Fruit fly (Drosophila melanogaster) whole organism, embryonic: ENCODE measurements around the gene CG15764.

ENCODE experiments used
- ATbp ChIP-seq: fragments of 200-800 bp; sonication (Bioruptor generic); optimal IDR thresholded peaks from 2 replicates; lab custom pipeline; 2017; ENCODE audit warnings: missing biosample characterization, mild to moderate bottlenecking, missing genetic modification characterization, missing genetic modification reagents
- B-H2 ChIP-seq: fragments of 200-800 bp; sonication (Bioruptor generic); optimal IDR thresholded peaks from 2 replicates; lab custom pipeline; 2018; ENCODE audit warnings: missing biosample characterization, mild to moderate bottlenecking, missing genetic modification characterization
- Blimp-1 ChIP-seq: fragments of 200-800 bp; sonication (Bioruptor generic); optimal IDR thresholded peaks from 3 replicates; lab custom pipeline; 2018; ENCODE audit warnings: missing biosample characterization, missing genetic modification characterization, mild to moderate bottlenecking, moderate library complexity, missing genetic modification reagents
- BtbVII ChIP-seq: fragments of 200-800 bp; sonication (Bioruptor generic); optimal IDR thresholded peaks from 3 replicates; lab custom pipeline; 2017; ENCODE audit warnings: missing biosample characterization, mild to moderate bottlenecking, missing genetic modification characterization
- CG11723 ChIP-seq: fragments of 200-800 bp; sonication (Bioruptor generic); optimal IDR thresholded peaks from 2 replicates; lab custom pipeline; 2017; ENCODE audit warnings: missing biosample characterization, mild to moderate bottlenecking, missing genetic modification characterization
- CG12299 ChIP-seq: fragments of 200-800 bp; sonication (Bioruptor generic); optimal IDR thresholded peaks from 2 replicates; lab custom pipeline; 2018; ENCODE audit warnings: missing biosample characterization, mild to moderate bottlenecking, missing genetic modification characterization
- CG12769 ChIP-seq: fragments of 200-800 bp; sonication (Bioruptor generic); optimal IDR thresholded peaks from 2 replicates; lab custom pipeline; 2019; ENCODE audit warnings: missing biosample characterization, mild to moderate bottlenecking, missing genetic modification characterization, moderate library complexity
- CG13894 ChIP-seq: fragments of 200-800 bp; sonication (Bioruptor generic); optimal IDR thresholded peaks from 3 replicates; lab custom pipeline; 2018; ENCODE audit warnings: missing biosample characterization, mild to moderate bottlenecking, missing genetic modification characterization, moderate library complexity
- CG14710 ChIP-seq: fragments of 200-800 bp; sonication (Bioruptor generic); optimal IDR thresholded peaks from 3 replicates; lab custom pipeline; 2019; ENCODE audit warnings: missing biosample characterization, mild to moderate bottlenecking, missing genetic modification characterization, moderate library complexity
- CG15601 ChIP-seq: fragments of 200-800 bp; sonication (Bioruptor generic); optimal IDR thresholded peaks from 3 replicates; lab custom pipeline; 2019; ENCODE audit warnings: missing biosample characterization, mild to moderate bottlenecking, missing genetic modification characterization, moderate library complexity
- CG15696 ChIP-seq: fragments of 200-800 bp; sonication (Bioruptor generic); optimal IDR thresholded peaks from 2 replicates; lab custom pipeline; 2019; ENCODE audit warnings: missing biosample characterization, mild to moderate bottlenecking, missing genetic modification characterization, moderate library complexity
- CG1647 ChIP-seq: fragments of 200-800 bp; sonication (Bioruptor generic); optimal IDR thresholded peaks from 3 replicates; lab custom pipeline; 2016; ENCODE audit warnings: missing biosample characterization, missing genetic modification characterization
- CG17912 ChIP-seq: fragments of 200-800 bp; sonication (Bioruptor generic); optimal IDR thresholded peaks from 2 replicates; lab custom pipeline; 2018; ENCODE audit warnings: missing biosample characterization, mild to moderate bottlenecking, missing genetic modification characterization
- CG1832 ChIP-seq: fragments of 200-800 bp; sonication (Bioruptor generic); optimal IDR thresholded peaks from 2 replicates; lab custom pipeline; 2017; ENCODE audit warnings: missing biosample characterization, mild to moderate bottlenecking, missing genetic modification characterization, inconsistent platforms
- CG18599 ChIP-seq: fragments of 200-800 bp; sonication (Bioruptor generic); optimal IDR thresholded peaks from 3 replicates; lab custom pipeline; 2017; ENCODE audit warnings: missing biosample characterization, missing genetic modification characterization, mild to moderate bottlenecking, moderate library complexity, missing genetic modification reagents
- CG2875 ChIP-seq: fragments of 200-800 bp; sonication (Bioruptor generic); optimal IDR thresholded peaks from 2 replicates; lab custom pipeline; 2017; ENCODE audit warnings: missing biosample characterization, mild to moderate bottlenecking, missing genetic modification characterization, missing genetic modification reagents
- CG32767 ChIP-seq: fragments of 200-800 bp; sonication (Bioruptor generic); IDR thresholded peaks from 2 replicates; pipeline ENCODE4 v1.3.6; 2022; ENCODE audit warnings: missing biosample characterization, missing genetic modification characterization
- CG33213 ChIP-seq: fragments of 200-800 bp; sonication (Bioruptor generic); optimal IDR thresholded peaks from 3 replicates; lab custom pipeline; 2016; ENCODE audit warnings: missing biosample characterization, missing genetic modification characterization
- CG33557 ChIP-seq: fragments of 200-800 bp; sonication (Bioruptor generic); optimal IDR thresholded peaks from 2 replicates; lab custom pipeline; 2019; ENCODE audit warnings: missing biosample characterization, mild to moderate bottlenecking, missing genetic modification characterization, moderate library complexity
- CG8359 ChIP-seq: fragments of 200-800 bp; sonication (Bioruptor generic); optimal IDR thresholded peaks from 2 replicates; lab custom pipeline; 2017; ENCODE audit warnings: missing biosample characterization, mild to moderate bottlenecking, missing genetic modification characterization, borderline replicate concordance
- CG9437 ChIP-seq: fragments of 200-800 bp; sonication (Bioruptor generic); optimal IDR thresholded peaks from 2 replicates; lab custom pipeline; 2018; ENCODE audit warnings: missing biosample characterization, mild to moderate bottlenecking, missing genetic modification characterization
- E2f1 ChIP-seq: fragments of 200-800 bp; sonication (Bioruptor generic); IDR thresholded peaks from 2 replicates; pipeline ENCODE4 v1.3.6; 2022; ENCODE audit warnings: missing biosample characterization, missing genetic modification characterization
- H15 ChIP-seq: fragments of 200-800 bp; sonication (Bioruptor generic); IDR thresholded peaks from 3 replicates; pipeline ENCODE4 v1.3.6; 2022; ENCODE audit warnings: missing biosample characterization, missing genetic modification characterization
- Hmr ChIP-seq: fragments of 200-800 bp; sonication (Bioruptor generic); optimal IDR thresholded peaks from 3 replicates; lab custom pipeline; 2017; ENCODE audit warnings: mild to moderate bottlenecking, missing biosample characterization, missing genetic modification reagents, missing genetic modification characterization
- Hr39 ChIP-seq: fragments of >200 bp; optimal IDR thresholded peaks from 2 replicates; lab custom pipeline; 2017
- NFAT ChIP-seq: fragments of 200-800 bp; sonication (Bioruptor generic); IDR thresholded peaks from 2 replicates; pipeline ENCODE4 v1.3.6; 2022; ENCODE audit warnings: missing biosample characterization, missing genetic modification characterization
- Nf-YB ChIP-seq: fragments of 200-800 bp; sonication (Bioruptor generic); optimal IDR thresholded peaks from 3 replicates; lab custom pipeline; 2019; ENCODE audit warnings: missing biosample characterization, mild to moderate bottlenecking, missing genetic modification characterization, moderate library complexity
- Optix ChIP-seq: fragments of 200-800 bp; sonication (Bioruptor generic); IDR thresholded peaks from 3 replicates; pipeline ENCODE4 v1.3.6; 2022; ENCODE audit warnings: missing biosample characterization, missing genetic modification characterization
- Xrp1 ChIP-seq: fragments of 200-800 bp; sonication (Bioruptor generic); IDR thresholded peaks from 2 replicates; pipeline ENCODE4 v1.3.6; 2022; ENCODE audit warnings: missing biosample characterization, missing genetic modification characterization
- abd-A ChIP-seq: fragments of 200-800 bp; sonication (Bioruptor generic); optimal IDR thresholded peaks from 3 replicates; lab custom pipeline; 2019; ENCODE audit warnings: missing biosample characterization, mild to moderate bottlenecking, missing genetic modification characterization, moderate library complexity
- bsh ChIP-seq, 2 experiments: fragments of 200-800 bp; sonication (Bioruptor generic); optimal IDR thresholded peaks; 2 replicates each; lab custom pipeline; 2017 to 2018; ENCODE audit warnings: mild to moderate bottlenecking in 2 of 2, missing biosample characterization in 2 of 2, missing genetic modification characterization in 2 of 2, moderate library complexity in 1 of 2
- chinmo ChIP-seq: fragments of 200-800 bp; sonication (Bioruptor generic); IDR thresholded peaks from 4 replicates; pipeline ENCODE4 v1.3.6; 2022; ENCODE audit warnings: missing biosample characterization, missing genetic modification characterization; ENCODE audit not compliant: partially characterized antibody
- ci ChIP-seq: fragments of 200-800 bp; sonication (Bioruptor generic); IDR thresholded peaks from 3 replicates; pipeline ENCODE4 v1.3.6; 2022; ENCODE audit warnings: missing biosample characterization, missing genetic modification characterization
- cwo ChIP-seq: fragments of 200-800 bp; sonication (Bioruptor generic); optimal IDR thresholded peaks from 3 replicates; lab custom pipeline; 2017; ENCODE audit warnings: missing biosample characterization, missing genetic modification characterization, mild to moderate bottlenecking, moderate library complexity, missing genetic modification reagents
- danr ChIP-seq: fragments of 200-800 bp; sonication (Bioruptor generic); IDR thresholded peaks from 2 replicates; pipeline ENCODE4 v1.3.6; 2022; ENCODE audit warnings: missing biosample characterization, missing genetic modification characterization
- dati ChIP-seq: fragments of 200-800 bp; sonication (Bioruptor generic); IDR thresholded peaks from 2 replicates; pipeline ENCODE4 v1.3.6; 2022; ENCODE audit warnings: missing biosample characterization, missing genetic modification characterization
- ewg ChIP-seq: fragments of 200-800 bp; sonication (Bioruptor generic); optimal IDR thresholded peaks from 3 replicates; lab custom pipeline; 2017; ENCODE audit warnings: mild to moderate bottlenecking, missing biosample characterization, missing genetic modification reagents, missing genetic modification characterization
- hbn ChIP-seq: fragments of 200-800 bp; sonication (Bioruptor generic); IDR thresholded peaks from 2 replicates; pipeline ENCODE4 v1.3.6; 2022; ENCODE audit warnings: missing biosample characterization, missing genetic modification characterization; ENCODE audit not compliant: partially characterized antibody
- hkb ChIP-seq, 2 experiments: fragments of 200-800 bp in 1 of 2; fragments of >200 bp in 1 of 2; sonication (Bioruptor generic) in 1 of 2; IDR thresholded peaks in 1 of 2; optimal IDR thresholded peaks in 1 of 2; 2 replicates each; pipeline versions ENCODE4 v1.3.6 to Lab custom; 2017 to 2022; ENCODE audit warnings: missing biosample characterization in 1 of 2, missing genetic modification characterization in 1 of 2
- lmd ChIP-seq: fragments of 200-800 bp; sonication (Bioruptor generic); IDR thresholded peaks from 2 replicates; pipeline ENCODE4 v1.3.6; 2022; ENCODE audit warnings: missing biosample characterization, missing genetic modification characterization
- mirr ChIP-seq: fragments of 200-800 bp; sonication (Bioruptor generic); optimal IDR thresholded peaks from 3 replicates; lab custom pipeline; 2018; ENCODE audit warnings: missing biosample characterization, mild to moderate bottlenecking, missing genetic modification characterization
- onecut ChIP-seq: fragments of 200-800 bp; sonication (Bioruptor generic); IDR thresholded peaks from 2 replicates; pipeline ENCODE4 v1.3.6; 2022; ENCODE audit warnings: missing biosample characterization, missing genetic modification characterization
- schlank ChIP-seq: fragments of 200-800 bp; sonication (Bioruptor generic); optimal IDR thresholded peaks from 2 replicates; lab custom pipeline; 2018; ENCODE audit warnings: missing biosample characterization, mild to moderate bottlenecking, missing genetic modification characterization
- sens-2 ChIP-seq: fragments of 200-800 bp; sonication (Bioruptor generic); IDR thresholded peaks from 2 replicates; pipeline ENCODE4 v1.3.6; 2022; ENCODE audit warnings: missing biosample characterization, missing genetic modification characterization
- trh ChIP-seq: fragments of 200-800 bp; sonication (Bioruptor generic); optimal IDR thresholded peaks from 2 replicates; lab custom pipeline; 2016; ENCODE audit warnings: missing biosample characterization, missing genetic modification characterization
- vfl ChIP-seq: fragments of 200-800 bp; sonication (Bioruptor generic); optimal IDR thresholded peaks from 2 replicates; lab custom pipeline; 2016; ENCODE audit warnings: missing biosample characterization, missing genetic modification characterization
- yki ChIP-seq: fragments of >200 bp; optimal IDR thresholded peaks from 3 replicates; lab custom pipeline; 2018

The CG15764 gene

DNA sequence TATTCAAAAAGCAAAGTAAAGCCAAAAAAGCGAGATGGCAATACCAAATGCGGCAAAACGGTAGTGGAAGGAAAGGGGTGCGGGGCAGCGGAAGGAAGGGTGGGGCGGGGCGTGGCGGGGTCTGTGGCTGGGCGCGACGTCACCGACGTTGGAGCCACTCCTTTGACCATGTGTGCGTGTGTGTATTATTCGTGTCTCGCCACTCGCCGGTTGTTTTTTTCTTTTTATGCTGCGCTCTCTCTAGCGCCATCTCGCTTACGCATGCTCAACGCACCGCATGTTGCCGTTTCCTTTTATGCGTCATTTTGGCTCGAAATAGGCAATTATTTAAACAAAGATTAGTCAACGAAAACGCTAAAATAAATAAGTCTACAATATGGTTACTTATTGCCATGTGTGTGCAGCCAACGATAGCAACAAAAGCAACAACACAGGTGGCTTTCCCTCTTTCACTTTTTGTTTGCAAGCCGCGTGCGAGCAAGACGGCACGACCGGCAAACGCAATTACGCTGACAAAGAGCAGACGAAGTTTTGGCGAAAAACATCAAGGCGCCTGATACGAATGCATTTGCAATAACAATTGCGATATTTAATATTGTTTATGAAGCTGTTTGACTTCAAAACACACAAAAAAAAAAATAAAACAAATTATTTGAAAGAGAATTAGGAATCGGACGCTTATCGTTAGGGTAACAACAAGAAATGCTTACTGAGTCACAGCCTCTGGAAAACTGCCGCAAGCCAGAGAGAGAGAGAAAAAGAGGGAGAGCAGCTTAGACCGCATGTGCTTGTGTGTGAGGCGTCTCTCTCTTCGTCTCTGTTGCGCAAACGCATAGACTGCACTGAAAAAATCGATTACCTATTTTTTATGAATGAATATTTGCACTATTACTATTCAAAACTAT is 30.6 kb downstream of the CG15764 start (continued):
- TF ChIP-seq CG15696 (tag; lab: Kevin White, UChicago) (peak; percentile 22), mirr (GFP tag; lab: Kevin White, UChicago) (peak; percentile 3), CG9437 (GFP tag; lab: Kevin White, UChicago) (no peak), schlank (tag; lab: Kevin White, UChicago) (peak; percentile 31), abd-A (tag; lab: Kevin White, UChicago) (peak; percentile 61), dati (GFP tag; lab: Robert Waterston, UW) (no peak), B-H2 (GFP tag; lab: Kevin White, UChicago) (peak; percentile 8), CG8359 (no peak), CG33557 (GFP tag; lab: Kevin White, UChicago) (no peak), CG13894 (peak; percentile 68), yki (lab: Kevin White, UChicago) (peak; percentile 0), CG11723 (GFP tag; lab: Kevin White, UChicago) (no peak), CG18599 (GFP tag; lab: Kevin White, UChicago) (peak; percentile 14), hbn (GFP tag; lab: Robert Waterston, UW) (no peak), Nf-YB (peak; percentile 22), hkb (optimal IDR thresholded peaks at IDR 0.05; lab: Kevin White, UChicago) (no peak), hkb (GFP tag; IDR thresholded peaks at IDR 0.05; lab: Robert Waterston, UW) (0 out of 2 replicates have a peak, but pooled peaks have one; percentile 14), trh (no peak), lmd (GFP tag; lab: Robert Waterston, UW) (no peak), Optix (GFP tag; lab: Robert Waterston, UW) (peak; percentile 20; the same call in 1 of the 3 replicates), cwo (GFP tag; lab: Kevin White, UChicago) (peak; percentile 23), E2f1 (GFP tag; lab: Robert Waterston, UW) (no peak), CG32767 (GFP tag; lab: Robert Waterston, UW) (0 out of 2 replicates have a peak, but pooled peaks have one; percentile 27), H15 (GFP tag; lab: Robert Waterston, UW) (no peak), onecut (no peak), CG33213 (GFP tag; lab: Kevin White, UChicago) (peak; percentile 15), Hmr (GFP tag; lab: Kevin White, UChicago) (peak; percentile 30), CG12769 (tag; lab: Kevin White, UChicago) (peak; percentile 53), CG14710 (tag; lab: Kevin White, UChicago) (no peak), bsh (GFP tag; optimal IDR thresholded peaks at IDR 0.05; lab: Kevin White, UChicago) (no peak), NFAT (0 out of 2 replicates have a peak, but pooled peaks have one; percentile 12), CG1647 (no peak), Xrp1 (GFP tag; lab: Robert Waterston, UW) (0 out of 2 replicates have a peak, but pooled peaks have one; percentile 6), ewg (peak; percentile 54), chinmo (GFP tag; lab: Robert Waterston, UW) (peak; percentile 80; the same call in 3 of the 4 replicates), CG12299 (tag; lab: Kevin White, UChicago) (peak; percentile 15), Hr39 (no peak), ci (GFP tag; lab: Robert Waterston, UW) (0 out of 3 replicates have a peak, but pooled peaks have one; percentile 40), CG17912 (GFP tag; lab: Kevin White, UChicago) (no peak), CG2875 (peak; percentile 11), Blimp-1 (GFP tag; lab: Kevin White, UChicago) (peak; percentile 27), ATbp (GFP tag; lab: Kevin White, UChicago) (peak; percentile 32), sens-2 (GFP tag; lab: Robert Waterston, UW) (no peak), danr (GFP tag; lab: Robert Waterston, UW) (no peak), vfl (GFP tag; lab: Kevin White, UChicago) (no peak), CG15601 (peak; percentile 6), BtbVII (GFP tag; lab: Kevin White, UChicago) (peak; percentile 51), CG1832 (GFP tag; lab: Kevin White, UChicago) (peak; percentile 78)
